Fruit fly (Drosophila melanogaster) whole organism, embryonic: ENCODE data around the gene dpy.
A peak's percentile ranks its signal among the peaks of the same experiment; 100 is the strongest.

ENCODE experiments used
- ATbp ChIP-seq: fragments of 200-800 bp; sonication (Bioruptor generic); optimal IDR thresholded peaks from 2 replicates; lab custom pipeline; 2017; ENCODE audit warnings: missing biosample characterization, mild to moderate bottlenecking, missing genetic modification characterization, missing genetic modification reagents
- Ada2b ChIP-seq: fragments of 200-800 bp; sonication (Bioruptor generic); IDR thresholded peaks from 2 replicates; pipeline ENCODE4 v1.3.6; 2022; ENCODE audit warnings: missing biosample characterization, missing genetic modification characterization
- B-H1 ChIP-seq: fragments of 200-800 bp; sonication (Bioruptor generic); IDR thresholded peaks from 3 replicates; pipeline ENCODE4 v1.3.6; 2022; ENCODE audit warnings: missing biosample characterization, missing genetic modification characterization
- CG10366 ChIP-seq: fragments of 200-800 bp; sonication (Bioruptor generic); IDR thresholded peaks from 2 replicates; pipeline ENCODE4 v1.3.6; 2022; ENCODE audit warnings: missing biosample characterization, missing genetic modification characterization
- CG10462 ChIP-seq: fragments of 200-800 bp; sonication (Bioruptor generic); optimal IDR thresholded peaks from 2 replicates; lab custom pipeline; 2016; ENCODE audit warnings: missing biosample characterization, missing genetic modification characterization
- CG13296 ChIP-seq: fragments of 200-800 bp; sonication (Bioruptor generic); optimal IDR thresholded peaks from 3 replicates; lab custom pipeline; 2018; ENCODE audit warnings: missing biosample characterization, mild to moderate bottlenecking, missing genetic modification characterization
- CG13624 ChIP-seq: fragments of 200-800 bp; sonication (Bioruptor generic); optimal IDR thresholded peaks from 2 replicates; lab custom pipeline; 2016; ENCODE audit warnings: missing biosample characterization, missing genetic modification characterization
- CG17359 ChIP-seq: fragments of 200-800 bp; sonication (Bioruptor generic); optimal IDR thresholded peaks from 3 replicates; lab custom pipeline; 2018; ENCODE audit warnings: missing biosample characterization, mild to moderate bottlenecking, missing genetic modification characterization, moderate library complexity
- CG18476 ChIP-seq: fragments of 200-800 bp; sonication (Bioruptor generic); optimal IDR thresholded peaks from 2 replicates; lab custom pipeline; 2016; ENCODE audit warnings: missing biosample characterization, mild to moderate bottlenecking, missing genetic modification characterization
- CG18764 ChIP-seq: fragments of 200-800 bp; sonication (Bioruptor generic); optimal IDR thresholded peaks from 3 replicates; lab custom pipeline; 2016; ENCODE audit warnings: missing biosample characterization, missing genetic modification characterization
- CG2129 ChIP-seq: fragments of 200-800 bp; sonication (Bioruptor generic); IDR thresholded peaks from 2 replicates; pipeline ENCODE4 v1.3.6; 2022; ENCODE audit warnings: missing biosample characterization, missing genetic modification characterization; ENCODE audit not compliant: partially characterized antibody
- CG2202 ChIP-seq: fragments of 200-800 bp; sonication (Bioruptor generic); optimal IDR thresholded peaks from 2 replicates; lab custom pipeline; 2018; ENCODE audit warnings: missing biosample characterization, mild to moderate bottlenecking, missing genetic modification characterization
- CG31224 ChIP-seq: fragments of 200-800 bp; sonication (Bioruptor generic); IDR thresholded peaks from 2 replicates; pipeline ENCODE4 v1.3.6; 2022; ENCODE audit warnings: missing biosample characterization, missing genetic modification characterization
- CG3995 ChIP-seq: fragments of 200-800 bp; sonication (Bioruptor generic); optimal IDR thresholded peaks from 3 replicates; lab custom pipeline; 2016; ENCODE audit warnings: missing biosample characterization, missing genetic modification characterization
- CG4424 ChIP-seq: fragments of 200-800 bp; sonication (Bioruptor generic); optimal IDR thresholded peaks from 3 replicates; lab custom pipeline; 2016; ENCODE audit warnings: missing biosample characterization, missing genetic modification characterization
- CG4730 ChIP-seq: fragments of 200-800 bp; sonication (Bioruptor generic); IDR thresholded peaks from 2 replicates; pipeline ENCODE4 v1.3.6; 2022; ENCODE audit warnings: missing biosample characterization, missing genetic modification characterization
- CG6254 ChIP-seq: fragments of 200-800 bp; sonication (Bioruptor generic); optimal IDR thresholded peaks from 3 replicates; lab custom pipeline; 2017; ENCODE audit warnings: mild to moderate bottlenecking, missing biosample characterization, missing genetic modification reagents, missing genetic modification characterization
- CG7271 ChIP-seq: fragments of 200-800 bp; sonication (Bioruptor generic); optimal IDR thresholded peaks from 2 replicates; lab custom pipeline; 2018; ENCODE audit warnings: missing biosample characterization, mild to moderate bottlenecking, missing genetic modification characterization, moderate library complexity
- CG8388 ChIP-seq: fragments of 200-800 bp; sonication (Bioruptor generic); optimal IDR thresholded peaks from 2 replicates; lab custom pipeline; 2019; ENCODE audit warnings: missing biosample characterization, mild to moderate bottlenecking, missing genetic modification characterization, moderate library complexity
- Camta ChIP-seq: fragments of 200-800 bp; sonication (Bioruptor generic); optimal IDR thresholded peaks from 2 replicates; lab custom pipeline; 2016; ENCODE audit warnings: missing biosample characterization, missing genetic modification characterization
- CkIIα-i1 ChIP-seq: fragments of 200-800 bp; sonication (Bioruptor generic); IDR thresholded peaks from 2 replicates; pipeline ENCODE4 v1.3.6; 2022; ENCODE audit warnings: missing biosample characterization, missing genetic modification characterization
- CrebB ChIP-seq: fragments of 200-800 bp; sonication (Bioruptor generic); optimal IDR thresholded peaks from 3 replicates; lab custom pipeline; 2018; ENCODE audit warnings: missing biosample characterization, mild to moderate bottlenecking, missing genetic modification characterization
- Dip2 ChIP-seq: fragments of 200-800 bp; sonication (Bioruptor generic); IDR thresholded peaks from 2 replicates; pipeline ENCODE4 v1.3.6; 2022; ENCODE audit warnings: missing biosample characterization, missing genetic modification characterization
- Dp ChIP-seq: fragments of 200-800 bp; sonication (Bioruptor generic); optimal IDR thresholded peaks from 2 replicates; lab custom pipeline; 2018; ENCODE audit warnings: missing biosample characterization, mild to moderate bottlenecking, missing genetic modification characterization, moderate library complexity
- Gug ChIP-seq: fragments of 200-800 bp; sonication (Bioruptor generic); IDR thresholded peaks from 4 replicates; pipeline ENCODE4 v1.3.6; 2022; ENCODE audit warnings: missing biosample characterization, missing genetic modification characterization
- HLH54F ChIP-seq: fragments of 200-800 bp; sonication (Bioruptor generic); optimal IDR thresholded peaks from 3 replicates; lab custom pipeline; 2016; ENCODE audit warnings: missing biosample characterization, missing genetic modification characterization
- Hmr ChIP-seq: fragments of 200-800 bp; sonication (Bioruptor generic); optimal IDR thresholded peaks from 3 replicates; lab custom pipeline; 2017; ENCODE audit warnings: mild to moderate bottlenecking, missing biosample characterization, missing genetic modification reagents, missing genetic modification characterization
- MBD-R2 ChIP-seq: fragments of 200-800 bp; sonication (Bioruptor generic); IDR thresholded peaks from 2 replicates; pipeline ENCODE4 v1.3.6; 2022; ENCODE audit warnings: missing biosample characterization, missing genetic modification characterization
- Meics ChIP-seq: fragments of 200-800 bp; sonication (Bioruptor generic); optimal IDR thresholded peaks from 2 replicates; lab custom pipeline; 2017; ENCODE audit warnings: missing biosample characterization, mild to moderate bottlenecking, missing genetic modification characterization
- Ptx1 ChIP-seq: fragments of 200-800 bp; sonication (Bioruptor generic); IDR thresholded peaks from 2 replicates; pipeline ENCODE4 v1.3.6; 2022; ENCODE audit warnings: missing biosample characterization, missing genetic modification characterization
- ap ChIP-seq: fragments of 200-800 bp; sonication (Bioruptor generic); IDR thresholded peaks from 2 replicates; pipeline ENCODE4 v1.3.6; 2022; ENCODE audit warnings: missing biosample characterization, missing genetic modification characterization
- ash1 ChIP-seq: fragments of 200-800 bp; sonication (Bioruptor generic); optimal IDR thresholded peaks from 2 replicates; lab custom pipeline; 2018; ENCODE audit warnings: missing biosample characterization, mild to moderate bottlenecking, missing genetic modification characterization
- bowl ChIP-seq: fragments of 200-800 bp; sonication (Bioruptor generic); IDR thresholded peaks from 2 replicates; pipeline ENCODE4 v1.3.6; 2022; ENCODE audit warnings: missing biosample characterization, missing genetic modification characterization
- br ChIP-seq: fragments of >200 bp; optimal IDR thresholded peaks from 2 replicates; lab custom pipeline; 2017
- chif ChIP-seq, 2 experiments: fragments of 200-800 bp; sonication (Bioruptor generic); optimal IDR thresholded peaks; 3 replicates each; lab custom pipeline; 2016; ENCODE audit warnings: missing biosample characterization in 2 of 2, missing genetic modification characterization in 2 of 2
- ci ChIP-seq: fragments of 200-800 bp; sonication (Bioruptor generic); IDR thresholded peaks from 3 replicates; pipeline ENCODE4 v1.3.6; 2022; ENCODE audit warnings: missing biosample characterization, missing genetic modification characterization
- dati ChIP-seq: fragments of 200-800 bp; sonication (Bioruptor generic); IDR thresholded peaks from 2 replicates; pipeline ENCODE4 v1.3.6; 2022; ENCODE audit warnings: missing biosample characterization, missing genetic modification characterization
- dm ChIP-seq: fragments of 200-800 bp; sonication (Bioruptor generic); optimal IDR thresholded peaks from 3 replicates; lab custom pipeline; 2016; ENCODE audit warnings: missing biosample characterization, missing genetic modification characterization
- eve ChIP-seq, 2 experiments: fragments of >200 bp; optimal IDR thresholded peaks; 2 replicates each; lab custom pipeline; 2017; ENCODE audit warnings: missing biosample characterization in 2 of 2, missing genetic modification characterization in 2 of 2
- gfzf ChIP-seq: fragments of 200-800 bp; sonication (Bioruptor generic); optimal IDR thresholded peaks from 2 replicates; lab custom pipeline; 2016; ENCODE audit warnings: missing biosample characterization, mild to moderate bottlenecking, missing genetic modification characterization, moderate library complexity
- kah ChIP-seq: fragments of 200-800 bp; sonication (Bioruptor generic); optimal IDR thresholded peaks from 2 replicates; lab custom pipeline; 2018; ENCODE audit warnings: missing biosample characterization, mild to moderate bottlenecking, missing genetic modification characterization
- maf-S ChIP-seq: fragments of 200-800 bp; sonication (Bioruptor generic); optimal IDR thresholded peaks from 2 replicates; lab custom pipeline; 2016; ENCODE audit warnings: missing biosample characterization, missing genetic modification characterization
- nmo ChIP-seq: fragments of 200-800 bp; sonication (Bioruptor generic); optimal IDR thresholded peaks from 2 replicates; lab custom pipeline; 2018; ENCODE audit warnings: missing biosample characterization, mild to moderate bottlenecking, missing genetic modification characterization, moderate library complexity
- org-1 ChIP-seq: fragments of 200-800 bp; sonication (Bioruptor generic); optimal IDR thresholded peaks from 2 replicates; lab custom pipeline; 2017; ENCODE audit warnings: missing biosample characterization, missing genetic modification characterization
- peb ChIP-seq: fragments of 200-800 bp; sonication (Bioruptor generic); IDR thresholded peaks from 2 replicates; pipeline ENCODE4 v1.3.6; 2022; ENCODE audit warnings: missing biosample characterization, missing genetic modification characterization
- prd ChIP-seq, 3 experiments: fragments of >200 bp in 2 of 3; fragments of 200-800 bp in 1 of 3; sonication (Bioruptor generic) in 1 of 3; optimal IDR thresholded peaks in 2 of 3; IDR thresholded peaks in 1 of 3; 2 replicates in 2 of 3; 3 replicates in 1 of 3; pipeline versions ENCODE4 v1.3.6 to Lab custom; 2017 to 2022; ENCODE audit warnings: missing biosample characterization in 1 of 3, missing genetic modification characterization in 1 of 3
- psq ChIP-seq: fragments of 200-800 bp; sonication (Bioruptor generic); optimal IDR thresholded peaks from 2 replicates; lab custom pipeline; 2017; ENCODE audit warnings: missing biosample characterization, missing genetic modification characterization
- sisA ChIP-seq: fragments of 200-800 bp; sonication (Bioruptor generic); IDR thresholded peaks from 2 replicates; pipeline ENCODE4 v1.3.6; 2022; ENCODE audit warnings: missing biosample characterization, missing genetic modification characterization
- tna ChIP-seq: fragments of 200-800 bp; sonication (Bioruptor generic); IDR thresholded peaks from 2 replicates; pipeline ENCODE4 v1.3.6; 2022; ENCODE audit warnings: missing biosample characterization, missing genetic modification characterization; ENCODE audit not compliant: partially characterized antibody
- toy ChIP-seq: fragments of 200-800 bp; sonication (Bioruptor generic); IDR thresholded peaks from 2 replicates; pipeline ENCODE4 v1.3.6; 2022; ENCODE audit warnings: missing biosample characterization, missing genetic modification characterization
- vfl ChIP-seq: fragments of 200-800 bp; sonication (Bioruptor generic); optimal IDR thresholded peaks from 2 replicates; lab custom pipeline; 2016; ENCODE audit warnings: missing biosample characterization, missing genetic modification characterization
- zen ChIP-seq: fragments of 200-800 bp; sonication (Bioruptor generic); optimal IDR thresholded peaks from 3 replicates; lab custom pipeline; 2018; ENCODE audit warnings: missing biosample characterization, mild to moderate bottlenecking, missing genetic modification characterization, moderate library complexity

dpy gene

dm6 chr2L:4456539-4456994 is 157.5 kb downstream of the dpy start, which contains the start of gene Gs1l (continued):
- TF ChIP-seq CG18476 (GFP tag; lab: Kevin White, UChicago): no peak
- TF ChIP-seq maf-S (GFP tag; lab: Kevin White, UChicago): no peak
- no peak for TF ChIP-seq psq (GFP tag; lab: Kevin White, UChicago)
- TF ChIP-seq ATbp (GFP tag; lab: Kevin White, UChicago): no peak
- no peak for TF ChIP-seq B-H1
- peak; percentile 54 for TF ChIP-seq Dp
- no peak for TF ChIP-seq prd (optimal IDR thresholded peaks at IDR 0.05; lab: Kevin White, UChicago)
- TF ChIP-seq prd (GFP tag; IDR thresholded peaks at IDR 0.05; lab: Robert Waterston, UW): no peak
- no peak for TF ChIP-seq CG7271 (tag; lab: Kevin White, UChicago)
- TF ChIP-seq CG4730: no peak
- no peak for TF ChIP-seq nmo
- no peak for TF ChIP-seq CG4424
- no peak for TF ChIP-seq kah
- peak; percentile 19 for TF ChIP-seq Meics (GFP tag; lab: Kevin White, UChicago)
- TF ChIP-seq peb (GFP tag; lab: Robert Waterston, UW): no peak
- TF ChIP-seq br (lab: Kevin White, UChicago): no peak
- TF ChIP-seq CG10366 (GFP tag; lab: Robert Waterston, UW): no peak
- no peak for TF ChIP-seq ash1 (GFP tag; lab: Kevin White, UChicago)
- no peak for TF ChIP-seq ap (GFP tag; lab: Robert Waterston, UW)
- TF ChIP-seq ci: peak; percentile 47; the same call in 2 of the 3 replicates
- TF ChIP-seq CG18764: no peak
- TF ChIP-seq MBD-R2 (GFP tag; lab: Robert Waterston, UW): peak; percentile 86
- no peak for TF ChIP-seq CG31224
- no peak for TF ChIP-seq dati (GFP tag; lab: Robert Waterston, UW)
- TF ChIP-seq dm (GFP tag; lab: Kevin White, UChicago): no peak
- no peak for TF ChIP-seq CkIIα-i1 (GFP tag; lab: Robert Waterston, UW)
- TF ChIP-seq tna (GFP tag; lab: Robert Waterston, UW): no peak
- TF ChIP-seq Gug (GFP tag; lab: Robert Waterston, UW): no peak
- TF ChIP-seq Ptx1 (GFP tag; lab: Robert Waterston, UW): peak; percentile 48; the same call in 1 of the 2 replicates
- no peak for TF ChIP-seq CG3995 (GFP tag; lab: Kevin White, UChicago)
- TF ChIP-seq sisA (GFP tag; lab: Robert Waterston, UW): no peak
- peak; percentile 75 for TF ChIP-seq gfzf (GFP tag; lab: Kevin White, UChicago)
- no peak for TF ChIP-seq CG8388
- no peak for TF ChIP-seq eve (GFP tag; optimal IDR thresholded peaks at IDR 0.05; lab: Kevin White, UChicago)
- TF ChIP-seq CrebB (tag; lab: Kevin White, UChicago): no peak
- no peak for TF ChIP-seq Dip2
- TF ChIP-seq CG6254 (GFP tag; lab: Kevin White, UChicago): no peak
- TF ChIP-seq Camta (GFP tag; lab: Kevin White, UChicago): no peak
- no peak for TF ChIP-seq CG2129 (GFP tag; lab: Robert Waterston, UW)
- no peak for TF ChIP-seq toy (GFP tag; lab: Robert Waterston, UW)
- TF ChIP-seq CG2202 (tag; lab: Kevin White, UChicago): no peak
- TF ChIP-seq org-1 (GFP tag; lab: Kevin White, UChicago): no peak
- no peak for TF ChIP-seq CG17359 (tag; lab: Kevin White, UChicago)
- TF ChIP-seq zen (tag; lab: Kevin White, UChicago): no peak
- TF ChIP-seq bowl (GFP tag; lab: Robert Waterston, UW): no peak
- TF ChIP-seq HLH54F (GFP tag; lab: Kevin White, UChicago): no peak
- TF ChIP-seq CG10462 (GFP tag; lab: Kevin White, UChicago): no peak
- TF ChIP-seq CG13624 (GFP tag; lab: Kevin White, UChicago): no peak
- no peak for TF ChIP-seq vfl (GFP tag; lab: Kevin White, UChicago)
- TF ChIP-seq Hmr (GFP tag; lab: Kevin White, UChicago): no peak
- TF ChIP-seq chif (GFP tag; optimal IDR thresholded peaks at IDR 0.05; lab: Kevin White, UChicago): no peak
- no peak for TF ChIP-seq CG13296
- TF ChIP-seq Ada2b (GFP tag; lab: Robert Waterston, UW): no peak
